Fruit fly (Drosophila melanogaster) whole organism, embryonic: ENCODE measurements around the gene CG6511.
A peak's percentile ranks its signal among the peaks of the same experiment; 100 is the strongest.

Experiments
- Atf3 ChIP-seq: fragments of 200-800 bp; sonication (Bioruptor generic); optimal IDR thresholded peaks from 3 replicates; lab custom pipeline; 2016; ENCODE audit warnings: missing biosample characterization, missing genetic modification characterization
- Bgb ChIP-seq: fragments of 200-800 bp; sonication (Bioruptor generic); IDR thresholded peaks from 2 replicates; pipeline ENCODE4 v1.3.6; 2022; ENCODE audit warnings: missing biosample characterization, missing genetic modification characterization; ENCODE audit not compliant: partially characterized antibody
- CG10431 ChIP-seq: fragments of 200-800 bp; sonication (Bioruptor generic); optimal IDR thresholded peaks from 3 replicates; lab custom pipeline; 2018; ENCODE audit warnings: missing biosample characterization, mild to moderate bottlenecking, missing genetic modification characterization
- CG10565 ChIP-seq: fragments of 200-800 bp; sonication (Bioruptor generic); optimal IDR thresholded peaks from 3 replicates; lab custom pipeline; 2016; ENCODE audit warnings: missing biosample characterization, mild to moderate bottlenecking, missing genetic modification characterization
- CG10654 ChIP-seq: fragments of 200-800 bp; sonication (Bioruptor generic); optimal IDR thresholded peaks from 2 replicates; lab custom pipeline; 2016; ENCODE audit warnings: missing biosample characterization, missing genetic modification characterization
- CG12299 ChIP-seq: fragments of 200-800 bp; sonication (Bioruptor generic); optimal IDR thresholded peaks from 2 replicates; lab custom pipeline; 2018; ENCODE audit warnings: missing biosample characterization, mild to moderate bottlenecking, missing genetic modification characterization
- CG12942 ChIP-seq: fragments of 200-800 bp; sonication (Bioruptor generic); optimal IDR thresholded peaks from 3 replicates; lab custom pipeline; 2016; ENCODE audit warnings: missing biosample characterization, missing genetic modification characterization
- CG13424 ChIP-seq: fragments of 200-800 bp; sonication (Bioruptor generic); optimal IDR thresholded peaks from 2 replicates; lab custom pipeline; 2019; ENCODE audit warnings: missing biosample characterization, mild to moderate bottlenecking, missing genetic modification characterization, moderate library complexity
- CG13894 ChIP-seq: fragments of 200-800 bp; sonication (Bioruptor generic); optimal IDR thresholded peaks from 3 replicates; lab custom pipeline; 2018; ENCODE audit warnings: missing biosample characterization, mild to moderate bottlenecking, missing genetic modification characterization, moderate library complexity
- CG14014 ChIP-seq: fragments of 200-800 bp; sonication (Bioruptor generic); IDR thresholded peaks from 2 replicates; pipeline ENCODE4 v1.3.6; 2022; ENCODE audit warnings: missing biosample characterization, missing genetic modification characterization
- CG14050 ChIP-seq: fragments of 200-800 bp; sonication (Bioruptor generic); IDR thresholded peaks from 3 replicates; pipeline ENCODE4 v1.3.6; 2022; ENCODE audit warnings: missing biosample characterization, missing genetic modification characterization
- CG15073 ChIP-seq: fragments of 200-800 bp; sonication (Bioruptor generic); optimal IDR thresholded peaks from 2 replicates; lab custom pipeline; 2016; ENCODE audit warnings: missing biosample characterization, missing genetic modification characterization
- CG16813 ChIP-seq: fragments of 200-800 bp; sonication (Bioruptor generic); IDR thresholded peaks from 3 replicates; pipeline ENCODE4 v1.3.6; 2022; ENCODE audit warnings: missing biosample characterization, missing genetic modification characterization; ENCODE audit not compliant: partially characterized antibody
- CG2712 ChIP-seq: fragments of 200-800 bp; optimal IDR thresholded peaks from 3 replicates; lab custom pipeline; 2019; ENCODE audit warnings: missing biosample characterization, mild to moderate bottlenecking, missing genetic modification characterization, moderate library complexity
- CG31441 ChIP-seq: fragments of 200-800 bp; sonication (Bioruptor generic); IDR thresholded peaks from 2 replicates; pipeline ENCODE4 v1.3.6; 2022; ENCODE audit warnings: missing biosample characterization, missing genetic modification characterization
- CG6254 ChIP-seq: fragments of 200-800 bp; sonication (Bioruptor generic); optimal IDR thresholded peaks from 3 replicates; lab custom pipeline; 2017; ENCODE audit warnings: mild to moderate bottlenecking, missing biosample characterization, missing genetic modification reagents, missing genetic modification characterization
- CG8089 ChIP-seq: fragments of 200-800 bp; sonication (Bioruptor generic); optimal IDR thresholded peaks from 3 replicates; lab custom pipeline; 2016; ENCODE audit warnings: missing biosample characterization, missing genetic modification characterization
- CG9817 ChIP-seq: fragments of 200-800 bp; sonication (Bioruptor generic); optimal IDR thresholded peaks from 2 replicates; lab custom pipeline; 2018; ENCODE audit warnings: missing biosample characterization, mild to moderate bottlenecking, missing genetic modification characterization, moderate library complexity
- Camta ChIP-seq: fragments of 200-800 bp; sonication (Bioruptor generic); optimal IDR thresholded peaks from 2 replicates; lab custom pipeline; 2016; ENCODE audit warnings: missing biosample characterization, missing genetic modification characterization
- CoRest ChIP-seq: fragments of 200-800 bp; sonication (Bioruptor generic); optimal IDR thresholded peaks from 3 replicates; lab custom pipeline; 2018; ENCODE audit warnings: missing biosample characterization, mild to moderate bottlenecking, missing genetic modification characterization, moderate library complexity
- D19B ChIP-seq: fragments of 200-800 bp; sonication (Bioruptor generic); optimal IDR thresholded peaks from 2 replicates; lab custom pipeline; 2017; ENCODE audit warnings: missing biosample characterization, mild to moderate bottlenecking, missing genetic modification characterization
- Dip2 ChIP-seq: fragments of 200-800 bp; sonication (Bioruptor generic); IDR thresholded peaks from 2 replicates; pipeline ENCODE4 v1.3.6; 2022; ENCODE audit warnings: missing biosample characterization, missing genetic modification characterization
- Doc2 ChIP-seq: fragments of 200-800 bp; sonication (Bioruptor generic); IDR thresholded peaks from 2 replicates; pipeline ENCODE4 v1.3.6; 2022; ENCODE audit warnings: missing biosample characterization, missing genetic modification characterization
- H15 ChIP-seq: fragments of 200-800 bp; sonication (Bioruptor generic); IDR thresholded peaks from 3 replicates; pipeline ENCODE4 v1.3.6; 2022; ENCODE audit warnings: missing biosample characterization, missing genetic modification characterization
- H2.0 ChIP-seq: fragments of 200-800 bp; sonication (Bioruptor generic); IDR thresholded peaks from 2 replicates; pipeline ENCODE4 v1.3.6; 2022; ENCODE audit warnings: missing biosample characterization, missing genetic modification characterization
- HLH54F ChIP-seq: fragments of 200-800 bp; sonication (Bioruptor generic); optimal IDR thresholded peaks from 3 replicates; lab custom pipeline; 2016; ENCODE audit warnings: missing biosample characterization, missing genetic modification characterization
- HLHmδ ChIP-seq: fragments of 200-800 bp; sonication (Bioruptor generic); optimal IDR thresholded peaks from 2 replicates; lab custom pipeline; 2018; ENCODE audit warnings: missing biosample characterization, mild to moderate bottlenecking, missing genetic modification characterization, moderate library complexity
- Hr3 ChIP-seq: fragments of 200-800 bp; sonication (Bioruptor generic); optimal IDR thresholded peaks from 3 replicates; lab custom pipeline; 2016; ENCODE audit warnings: missing biosample characterization, missing genetic modification characterization
- Opbp ChIP-seq: fragments of 200-800 bp; sonication (Bioruptor generic); IDR thresholded peaks from 3 replicates; pipeline ENCODE4 v1.3.6; 2022; ENCODE audit warnings: missing biosample characterization, missing genetic modification characterization; ENCODE audit not compliant: partially characterized antibody
- Sin3A ChIP-seq: fragments of >200 bp; optimal IDR thresholded peaks from 2 replicates; lab custom pipeline; 2018
- Ssrp ChIP-seq: fragments of 200-800 bp; sonication (Bioruptor generic); optimal IDR thresholded peaks from 2 replicates; lab custom pipeline; 2018; ENCODE audit warnings: missing biosample characterization, mild to moderate bottlenecking, missing genetic modification characterization, moderate library complexity
- bbx ChIP-seq: fragments of 200-800 bp; sonication (Bioruptor generic); IDR thresholded peaks from 2 replicates; pipeline ENCODE4 v1.3.6; 2022; ENCODE audit warnings: missing biosample characterization, missing genetic modification characterization; ENCODE audit not compliant: partially characterized antibody
- chn ChIP-seq: fragments of 200-800 bp; sonication (Bioruptor generic); optimal IDR thresholded peaks from 2 replicates; lab custom pipeline; 2016; ENCODE audit warnings: missing biosample characterization, missing genetic modification characterization
- crol ChIP-seq: fragments of 200-800 bp; sonication (Bioruptor generic); IDR thresholded peaks from 2 replicates; pipeline ENCODE4 v1.3.6; 2022; ENCODE audit warnings: missing biosample characterization, missing genetic modification characterization
- dm ChIP-seq: fragments of 200-800 bp; sonication (Bioruptor generic); optimal IDR thresholded peaks from 3 replicates; lab custom pipeline; 2016; ENCODE audit warnings: missing biosample characterization, missing genetic modification characterization
- en ChIP-seq: fragments of 200-800 bp; sonication (Bioruptor generic); optimal IDR thresholded peaks from 2 replicates; lab custom pipeline; 2016; ENCODE audit warnings: missing biosample characterization, missing genetic modification characterization
- fd3F ChIP-seq: fragments of 200-800 bp; sonication (Bioruptor generic); optimal IDR thresholded peaks from 2 replicates; lab custom pipeline; 2018; ENCODE audit warnings: missing biosample characterization, mild to moderate bottlenecking, missing genetic modification characterization, moderate library complexity
- gce ChIP-seq: fragments of 200-800 bp; sonication (Bioruptor generic); IDR thresholded peaks from 3 replicates; pipeline ENCODE4 v1.3.6; 2022; ENCODE audit warnings: missing biosample characterization, missing genetic modification characterization
- gem ChIP-seq: fragments of 200-800 bp; sonication (Bioruptor generic); optimal IDR thresholded peaks from 2 replicates; lab custom pipeline; 2019; ENCODE audit warnings: missing biosample characterization, mild to moderate bottlenecking, missing genetic modification characterization, moderate library complexity
- gsb-n ChIP-seq: fragments of 200-800 bp; sonication (Bioruptor generic); optimal IDR thresholded peaks from 3 replicates; lab custom pipeline; 2018; ENCODE audit warnings: missing biosample characterization, mild to moderate bottlenecking, missing genetic modification characterization
- jumu ChIP-seq: fragments of 200-800 bp; sonication (Bioruptor generic); optimal IDR thresholded peaks from 3 replicates; lab custom pipeline; 2016; ENCODE audit warnings: missing biosample characterization, missing genetic modification characterization
- lmd ChIP-seq: fragments of 200-800 bp; sonication (Bioruptor generic); IDR thresholded peaks from 2 replicates; pipeline ENCODE4 v1.3.6; 2022; ENCODE audit warnings: missing biosample characterization, missing genetic modification characterization
- nau ChIP-seq: fragments of 200-800 bp; sonication (Bioruptor generic); optimal IDR thresholded peaks from 3 replicates; lab custom pipeline; 2017; ENCODE audit warnings: missing biosample characterization, mild to moderate bottlenecking, missing genetic modification characterization, missing genetic modification reagents
- pnt ChIP-seq: fragments of 200-800 bp; sonication (Bioruptor generic); optimal IDR thresholded peaks from 3 replicates; lab custom pipeline; 2016; ENCODE audit warnings: missing biosample characterization, missing genetic modification characterization
- prd ChIP-seq, 3 experiments: fragments of >200 bp in 2 of 3; fragments of 200-800 bp in 1 of 3; sonication (Bioruptor generic) in 1 of 3; optimal IDR thresholded peaks in 2 of 3; IDR thresholded peaks in 1 of 3; 2 replicates in 2 of 3; 3 replicates in 1 of 3; pipeline versions ENCODE4 v1.3.6 to Lab custom; 2017 to 2022; ENCODE audit warnings: missing biosample characterization in 1 of 3, missing genetic modification characterization in 1 of 3
- salm ChIP-seq: fragments of 200-800 bp; sonication (Bioruptor generic); optimal IDR thresholded peaks from 2 replicates; lab custom pipeline; 2018; ENCODE audit warnings: missing biosample characterization, mild to moderate bottlenecking, missing genetic modification characterization
- scrt ChIP-seq: fragments of 200-800 bp; sonication (Bioruptor generic); optimal IDR thresholded peaks from 2 replicates; lab custom pipeline; 2018; ENCODE audit warnings: missing biosample characterization, mild to moderate bottlenecking, missing genetic modification characterization, moderate library complexity
- sim ChIP-seq: fragments of 200-800 bp; sonication (Bioruptor generic); IDR thresholded peaks from 2 replicates; pipeline ENCODE4 v1.3.6; 2022; ENCODE audit warnings: missing biosample characterization, missing genetic modification characterization
- sqz ChIP-seq: fragments of 200-800 bp; sonication (Bioruptor generic); optimal IDR thresholded peaks from 3 replicates; lab custom pipeline; 2018; ENCODE audit warnings: missing biosample characterization, mild to moderate bottlenecking, missing genetic modification characterization
- unpg ChIP-seq: fragments of 200-800 bp; sonication (Bioruptor generic); optimal IDR thresholded peaks from 3 replicates; lab custom pipeline; 2018; ENCODE audit warnings: missing biosample characterization, mild to moderate bottlenecking, missing genetic modification characterization, moderate library complexity
- wek ChIP-seq: fragments of 200-800 bp; sonication (Bioruptor generic); optimal IDR thresholded peaks from 3 replicates; lab custom pipeline; 2018; ENCODE audit warnings: missing biosample characterization, mild to moderate bottlenecking, missing genetic modification characterization, moderate library complexity

The CG6511 gene

dm6 chr3L:8675029-8675544 lies 46.0 kb upstream of the CG6511 start (continued):
- TF ChIP-seq unpg (GFP tag; lab: Kevin White, UChicago) (no peak), CG2712 (tag; lab: Kevin White, UChicago) (no peak), Camta (no peak), CG14050 (GFP tag; lab: Robert Waterston, UW) (no peak), sqz (no peak), Opbp (0 out of 3 replicates have a peak, but pooled peaks have one; percentile 7), CG31441 (no peak), CG10654 (GFP tag; lab: Kevin White, UChicago) (no peak), CG12299 (tag; lab: Kevin White, UChicago) (no peak), en (GFP tag; lab: Kevin White, UChicago) (no peak), CG16813 (GFP tag; lab: Robert Waterston, UW) (no peak), prd (optimal IDR thresholded peaks at IDR 0.05; lab: Kevin White, UChicago) (no peak), prd (GFP tag; IDR thresholded peaks at IDR 0.05; lab: Robert Waterston, UW) (no peak), Hr3 (GFP tag; lab: Kevin White, UChicago) (no peak), pnt (GFP tag; lab: Kevin White, UChicago) (no peak), H15 (GFP tag; lab: Robert Waterston, UW) (no peak), CG15073 (GFP tag; lab: Kevin White, UChicago) (no peak), fd3F (GFP tag; lab: Kevin White, UChicago) (no peak), crol (GFP tag; lab: Robert Waterston, UW) (no peak), chn (no peak), CG14014 (GFP tag; lab: Robert Waterston, UW) (peak; percentile 9; the same call in 1 of the 2 replicates), CG10565 (GFP tag; lab: Kevin White, UChicago) (no peak), lmd (GFP tag; lab: Robert Waterston, UW) (no peak), Sin3A (lab: Kevin White, UChicago) (no peak), Doc2 (GFP tag; lab: Robert Waterston, UW) (no peak), Atf3 (GFP tag; lab: Kevin White, UChicago) (peak; percentile 5), CoRest (no peak), salm (tag; lab: Kevin White, UChicago) (no peak), Ssrp (tag; lab: Kevin White, UChicago) (no peak), CG13424 (tag; lab: Kevin White, UChicago) (no peak), CG12942 (no peak), CG13894 (tag; lab: Kevin White, UChicago) (no peak), H2.0 (no peak), CG6254 (GFP tag; lab: Kevin White, UChicago) (no peak), sim (GFP tag; lab: Robert Waterston, UW) (no peak), CG10431 (GFP tag; lab: Kevin White, UChicago) (no peak), CG9817 (tag; lab: Kevin White, UChicago) (no peak), HLH54F (GFP tag; lab: Kevin White, UChicago) (no peak), gem (tag; lab: Kevin White, UChicago) (no peak), gsb-n (no peak), HLHmδ (GFP tag; lab: Kevin White, UChicago) (no peak), nau (GFP tag; lab: Kevin White, UChicago) (no peak), CG8089 (GFP tag; lab: Kevin White, UChicago) (no peak), bbx (no peak), jumu (no peak), Dip2 (GFP tag; lab: Robert Waterston, UW) (no peak), dm (GFP tag; lab: Kevin White, UChicago) (peak; percentile 17), D19B (GFP tag; lab: Kevin White, UChicago) (no peak), gce (GFP tag; lab: Robert Waterston, UW) (no peak), scrt (GFP tag; lab: Kevin White, UChicago) (no peak), wek (GFP tag; lab: Kevin White, UChicago) (no peak), Bgb (GFP tag; lab: Robert Waterston, UW) (no peak)
